Worm (Caenorhabditis elegans) whole organism, midembryonic: ENCODE data around the gene str-130.

Source experiments
- T22C8.4 ChIP-seq: fragments of 200-800 bp; sonication (Bioruptor generic); IDR thresholded peaks from 2 replicates; pipeline ENCODE4 v1.3.6; 2022; ENCODE audit warnings: missing genetic modification characterization, missing compliant biosample characterization
- cog-1 ChIP-seq: sonication (generic microtip); optimal IDR thresholded peaks from 2 replicates; lab custom pipeline; 2016; ENCODE audit warnings: missing genetic modification characterization, missing compliant biosample characterization
- flt-1 ChIP-seq: fragments of 200-800 bp; sonication (Bioruptor generic); IDR thresholded peaks from 2 replicates; pipeline ENCODE4 v1.3.6; 2022; ENCODE audit warnings: missing genetic modification characterization, missing compliant biosample characterization
- klf-2 ChIP-seq: fragments of 200-800 bp; sonication (Bioruptor generic); conservative IDR thresholded peaks from 2 replicates; pipeline ENCODE4 v1.3.6; 2022; ENCODE audit warnings: missing genetic modification reagents, missing genetic modification characterization, missing compliant biosample characterization
- med-1 ChIP-seq: sonication (generic microtip); optimal IDR thresholded peaks from 2 replicates; lab custom pipeline; 2017; ENCODE audit warnings: missing genetic modification characterization, mild to moderate bottlenecking, missing compliant biosample characterization, antibody characterized with exemption, missing genetic modification reagents; ENCODE audit not compliant: insufficient read depth
- ref-1 ChIP-seq: fragments of 200-800 bp; sonication (Bioruptor generic); conservative IDR thresholded peaks from 2 replicates; pipeline ENCODE4 v1.3.6; 2022; ENCODE audit warnings: missing genetic modification reagents, missing genetic modification characterization, missing compliant biosample characterization
- tab-1 ChIP-seq: fragments of 200-800 bp; sonication (Bioruptor generic); IDR thresholded peaks from 2 replicates; pipeline ENCODE4 v1.3.6; 2022; ENCODE audit warnings: missing genetic modification characterization, missing compliant biosample characterization
- ztf-23 ChIP-seq: fragments of 200-800 bp; sonication (Bioruptor generic); IDR thresholded peaks from 2 replicates; pipeline ENCODE4 v1.3.6; 2022; ENCODE audit warnings: missing genetic modification reagents, missing genetic modification characterization, missing compliant biosample characterization
- ztf-29 ChIP-seq: fragments of 200-800 bp; sonication (Bioruptor generic); IDR thresholded peaks from 2 replicates; pipeline ENCODE4 v1.3.6; 2022; ENCODE audit warnings: missing genetic modification reagents, missing genetic modification characterization, missing compliant biosample characterization

ce11 chrV:8102960-8103359 is 12.5 kb upstream of the str-130 start, which contains the start of gene str-90:
- TF ChIP-seq flt-1 (GFP tag; lab: Robert Waterston, UW) (no peak), tab-1 (no peak), ref-1 (GFP tag; lab: Robert Waterston, UW) (no peak), T22C8.4 (GFP tag; lab: Robert Waterston, UW) (no peak), ztf-23 (no peak), med-1 (GFP tag; lab: Kevin White, UChicago) (no peak), cog-1 (tag; lab: Kevin White, UChicago) (no peak), ztf-29 (no peak), klf-2 (GFP tag; lab: Robert Waterston, UW) (no peak)
